Worm (Caenorhabditis elegans) whole organism, L2 larva: ENCODE measurements around the gene srt-74.
A peak's percentile ranks its signal among the peaks of the same experiment; 100 is the strongest.
"Not testable (repeated sequence)": the region's sequence is repeated elsewhere in the genome, so short reads cannot be mapped to it uniquely, and the experiment has no call there.

Experiments used
- C34F6.9 ChIP-seq: fragments of 150-350 bp; optimal IDR thresholded peaks from 2 replicates; lab custom pipeline; 2014; ENCODE audit warnings: missing biosample characterization, missing genetic modification characterization
- F13H6.1 ChIP-seq: sonication (generic microtip); optimal IDR thresholded peaks from 2 replicates; lab custom pipeline; 2016; ENCODE audit warnings: missing genetic modification characterization, missing compliant biosample characterization
- R02D3.7 ChIP-seq: fragments of 150-350 bp; optimal IDR thresholded peaks from 2 replicates; lab custom pipeline; 2014; ENCODE audit warnings: missing biosample characterization, missing genetic modification characterization
- Y55F3AM.14 ChIP-seq: fragments of 200-800 bp; sonication (Bioruptor generic); optimal IDR thresholded peaks from 2 replicates; lab custom pipeline; 2018; ENCODE audit warnings: mild to moderate bottlenecking, missing genetic modification characterization, missing compliant biosample characterization
- ZK546.5 ChIP-seq: sonication (generic microtip); optimal IDR thresholded peaks from 2 replicates; lab custom pipeline; 2017; ENCODE audit warnings: missing biosample characterization, missing genetic modification characterization
- alr-1 ChIP-seq: fragments of 150-350 bp; optimal IDR thresholded peaks from 2 replicates; lab custom pipeline; 2014; ENCODE audit warnings: missing biosample characterization, missing genetic modification characterization
- aly-2 ChIP-seq: fragments of 150-350 bp; optimal IDR thresholded peaks from 2 replicates; lab custom pipeline; 2014; ENCODE audit warnings: missing biosample characterization, missing genetic modification characterization
- ama-1 ChIP-seq: fragments of 150-350 bp; optimal IDR thresholded peaks from 2 replicates; lab custom pipeline; 2018; ENCODE audit warnings: inconsistent platforms
- blmp-1 ChIP-seq: sonication (generic microtip); optimal IDR thresholded peaks from 2 replicates; lab custom pipeline; 2017; ENCODE audit warnings: missing genetic modification characterization, mild to moderate bottlenecking, missing compliant biosample characterization, antibody characterized with exemption, moderate library complexity; ENCODE audit not compliant: insufficient read depth
- ceh-16 ChIP-seq: fragments of 150-350 bp; optimal IDR thresholded peaks from 2 replicates; lab custom pipeline; 2014; ENCODE audit warnings: missing biosample characterization, missing genetic modification characterization
- ceh-82 ChIP-seq: fragments of 150-350 bp; optimal IDR thresholded peaks from 2 replicates; lab custom pipeline; 2014; ENCODE audit warnings: missing biosample characterization, missing genetic modification characterization
- dmd-4 ChIP-seq: sonication (generic microtip); optimal IDR thresholded peaks from 2 replicates; lab custom pipeline; 2017; ENCODE audit warnings: missing biosample characterization, missing genetic modification characterization
- egl-27 ChIP-seq: sonication (generic microtip); optimal IDR thresholded peaks from 3 replicates; lab custom pipeline; 2017; ENCODE audit warnings: missing biosample characterization, missing genetic modification reagents, missing genetic modification characterization
- elt-1 ChIP-seq: fragments of 150-350 bp; optimal IDR thresholded peaks from 2 replicates; lab custom pipeline; 2014; ENCODE audit warnings: missing biosample characterization, missing genetic modification characterization
- elt-3 ChIP-seq: sonication (generic microtip); optimal IDR thresholded peaks from 2 replicates; lab custom pipeline; 2017; ENCODE audit warnings: missing biosample characterization, missing genetic modification characterization
- fos-1 ChIP-seq: fragments of 150-350 bp; optimal IDR thresholded peaks from 2 replicates; lab custom pipeline; 2014; ENCODE audit warnings: missing biosample characterization, missing genetic modification characterization
- gmeb-1 ChIP-seq: fragments of 150-350 bp; optimal IDR thresholded peaks from 2 replicates; lab custom pipeline; 2014; ENCODE audit warnings: missing biosample characterization, missing genetic modification characterization
- lin-13 ChIP-seq: fragments of 150-350 bp; optimal IDR thresholded peaks from 2 replicates; lab custom pipeline; 2014; ENCODE audit warnings: missing biosample characterization, missing genetic modification reagents, missing genetic modification characterization
- lsy-2 ChIP-seq, 2 experiments: fragments of 150-350 bp in 1 of 2; sonication (generic microtip) in 1 of 2; optimal IDR thresholded peaks; 2 replicates each; lab custom pipeline; 2014 to 2017; ENCODE audit warnings: missing biosample characterization in 2 of 2, missing genetic modification characterization in 2 of 2
- mbf-1 ChIP-seq: sonication (generic microtip); optimal IDR thresholded peaks from 2 replicates; lab custom pipeline; 2017; ENCODE audit warnings: missing biosample characterization, missing genetic modification characterization
- mdl-1 ChIP-seq, 2 experiments: fragments of 150-350 bp in 1 of 2; sonication (generic microtip) in 1 of 2; optimal IDR thresholded peaks; 2 replicates each; lab custom pipeline; 2017; ENCODE audit warnings: missing biosample characterization in 2 of 2, missing genetic modification characterization in 2 of 2
- nhr-10 ChIP-seq: sonication (generic microtip); optimal IDR thresholded peaks from 2 replicates; lab custom pipeline; 2017; ENCODE audit warnings: missing biosample characterization, missing genetic modification characterization
- nhr-129 ChIP-seq: fragments of 150-350 bp; optimal IDR thresholded peaks from 2 replicates; lab custom pipeline; 2014; ENCODE audit warnings: missing biosample characterization, missing genetic modification characterization
- nhr-21 ChIP-seq: fragments of 150-350 bp; optimal IDR thresholded peaks from 2 replicates; lab custom pipeline; 2014; ENCODE audit warnings: missing biosample characterization, missing genetic modification characterization
- nhr-23 ChIP-seq: fragments of 150-350 bp; optimal IDR thresholded peaks from 2 replicates; lab custom pipeline; 2014; ENCODE audit warnings: missing biosample characterization, missing genetic modification reagents, missing genetic modification characterization
- nhr-6 ChIP-seq: fragments of 150-350 bp; optimal IDR thresholded peaks from 2 replicates; lab custom pipeline; 2014; ENCODE audit warnings: missing biosample characterization, missing genetic modification characterization
- nhr-77 ChIP-seq: fragments of 150-350 bp; optimal IDR thresholded peaks from 2 replicates; lab custom pipeline; 2014; ENCODE audit warnings: missing biosample characterization, missing genetic modification characterization
- skn-1 ChIP-seq: sonication (generic microtip); optimal IDR thresholded peaks from 2 replicates; lab custom pipeline; 2017; ENCODE audit warnings: missing biosample characterization, missing genetic modification characterization
- sma-3 ChIP-seq: sonication (generic microtip); optimal IDR thresholded peaks from 2 replicates; lab custom pipeline; 2016; ENCODE audit warnings: missing genetic modification reagents, missing genetic modification characterization, missing compliant biosample characterization
- snpc-4 ChIP-seq: fragments of 150-350 bp; optimal IDR thresholded peaks from 2 replicates; lab custom pipeline; 2014; ENCODE audit warnings: missing biosample characterization, missing genetic modification characterization
- unc-39 ChIP-seq: fragments of 150-350 bp; optimal IDR thresholded peaks from 2 replicates; lab custom pipeline; 2014; ENCODE audit warnings: missing biosample characterization, missing genetic modification characterization
- unc-55 ChIP-seq: fragments of 150-350 bp; sonication (generic microtip); optimal IDR thresholded peaks from 3 replicates; lab custom pipeline; 2014; ENCODE audit warnings: missing biosample characterization, missing genetic modification reagents, missing genetic modification characterization
- unc-62 ChIP-seq: fragments of 150-350 bp; optimal IDR thresholded peaks from 2 replicates; lab custom pipeline; 2014; ENCODE audit warnings: missing biosample characterization, missing genetic modification reagents, missing genetic modification characterization
- zag-1 ChIP-seq: fragments of 150-350 bp; optimal IDR thresholded peaks from 2 replicates; lab custom pipeline; 2014; ENCODE audit warnings: missing biosample characterization, missing genetic modification characterization
- ztf-4 ChIP-seq: fragments of 150-350 bp; optimal IDR thresholded peaks from 2 replicates; lab custom pipeline; 2014; ENCODE audit warnings: missing biosample characterization, missing genetic modification characterization

srt-74 gene

DNA sequence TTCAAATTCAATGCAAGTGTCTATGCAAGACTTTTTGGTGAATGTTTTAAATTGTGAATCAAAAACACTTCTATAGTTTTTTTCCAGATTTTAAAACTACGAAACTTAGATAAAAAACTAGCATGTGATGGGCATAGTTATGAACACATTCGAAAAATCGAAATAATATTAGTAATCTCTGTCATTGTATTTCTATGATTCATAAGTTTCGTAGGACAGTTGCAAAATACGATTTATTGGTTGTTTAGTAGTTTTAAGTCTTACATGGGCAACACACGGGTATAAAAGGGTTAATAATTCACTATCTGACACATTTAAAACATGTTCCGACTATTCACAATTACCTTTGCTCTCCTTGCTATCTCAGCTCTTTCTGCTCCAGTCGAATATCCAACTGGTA lies 26.0 kb upstream of the srt-74 start, which contains the start of gene spig-5:
Gene spig-5 (plus strand): TSS at position 301 of the 400 bp plus-strand sequence.
- TF ChIP-seq mdl-1 (tag; optimal IDR thresholded peaks at IDR 0.05; lab: Kevin White, UChicago); dmd-4 (tag; lab: Kevin White, UChicago); egl-27 (tag; lab: Kevin White, UChicago): not testable (repeated sequence)

DNA sequence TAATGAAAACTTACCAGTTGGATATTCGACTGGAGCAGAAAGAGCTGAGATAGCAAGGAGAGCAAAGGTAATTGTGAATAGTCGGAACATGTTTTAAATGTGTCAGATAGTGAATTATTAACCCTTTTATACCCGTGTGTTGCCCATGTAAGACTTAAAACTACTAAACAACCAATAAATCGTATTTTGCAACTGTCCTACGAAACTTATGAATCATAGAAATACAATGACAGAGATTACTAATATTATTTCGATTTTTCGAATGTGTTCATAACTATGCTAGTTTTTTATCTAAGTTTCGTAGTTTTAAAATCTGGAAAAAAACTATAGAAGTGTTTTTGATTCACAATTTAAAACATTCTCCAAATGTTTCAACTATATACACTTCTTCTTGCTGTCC lies 24.6 kb upstream of the srt-74 start, which contains the start of gene spig-4:
Gene spig-4 (minus strand): TSS at position 101 of the 400 bp plus-strand sequence.
- not testable (repeated sequence) for TF ChIP-seq ceh-16 (tag; lab: Kevin White, UChicago); sma-3 (GFP tag; lab: Kevin White, UChicago); gmeb-1 (tag; lab: Kevin White, UChicago)

DNA sequence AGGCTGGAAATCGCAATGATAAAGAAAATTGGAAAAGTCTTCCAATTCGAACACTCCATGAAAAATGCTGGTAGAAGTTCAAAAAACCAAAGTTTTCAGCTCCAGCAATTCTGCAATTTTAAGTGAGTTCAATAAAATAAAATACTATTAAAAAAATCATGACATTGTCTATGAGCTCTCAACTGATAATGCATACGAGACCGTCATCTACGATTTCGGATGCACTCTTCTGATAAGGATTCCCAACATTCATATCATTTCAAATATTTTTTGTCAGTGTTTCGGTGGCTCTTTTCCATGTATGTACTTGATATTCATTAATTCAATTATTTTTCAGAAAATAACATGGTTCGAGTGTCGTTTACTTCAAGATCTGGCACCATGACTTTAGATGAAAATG lies 19.0 kb upstream of the srt-74 start, which contains the start of gene F14D7.6:
Gene F14D7.6 (plus strand): TSS at position 338 of the 400 bp plus-strand sequence.
- TF ChIP-seq elt-1 (tag; lab: Kevin White, UChicago) = no peak
- peak; percentile 52 for TF ChIP-seq fos-1

DNA sequence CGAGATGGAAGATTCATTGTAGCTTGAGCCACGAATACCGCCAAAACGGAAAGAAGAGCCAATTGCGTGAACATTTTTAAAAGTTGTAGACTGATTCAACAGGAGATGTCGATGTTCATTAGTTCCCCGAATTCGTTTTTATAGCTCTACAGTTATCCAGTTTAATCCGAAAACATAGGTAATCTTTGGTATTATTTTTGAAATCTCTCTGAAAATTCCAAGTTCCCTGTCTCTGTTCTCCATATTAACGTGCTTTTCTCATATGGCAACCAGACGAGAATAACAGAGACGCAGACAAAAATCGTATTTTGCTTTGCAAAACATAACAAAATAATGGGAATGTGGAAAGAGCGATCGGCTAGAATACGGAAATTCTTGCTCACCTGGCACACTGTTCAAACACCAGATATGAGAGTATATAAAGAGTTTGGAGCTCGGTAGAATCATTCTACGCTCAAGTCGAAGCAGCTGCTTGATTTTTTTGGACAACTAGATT lies 17.5 kb upstream of the srt-74 start, which contains the start of the genes spig-3 and F14D7.12:
Gene spig-3 (minus strand): TSS at position 101 of the 496 bp plus-strand sequence.
Gene F14D7.12 (plus strand): TSS at position 446 of the 496 bp plus-strand sequence.
- TF ChIP-seq alr-1 (tag; lab: Kevin White, UChicago) (no peak), lin-13 (GFP tag; lab: Kevin White, UChicago) (no peak), ZK546.5 (tag; lab: Kevin White, UChicago) (no peak), R02D3.7 (tag; lab: Kevin White, UChicago) (no peak), nhr-10 (tag; lab: Kevin White, UChicago) (no peak), unc-62 (GFP tag; lab: Kevin White, UChicago) (no peak), nhr-129 (tag; lab: Kevin White, UChicago) (no peak), nhr-23 (tag; lab: Kevin White, UChicago) (no peak), skn-1 (tag; lab: Kevin White, UChicago) (no peak), snpc-4 (tag; lab: Kevin White, UChicago) (no peak), ceh-16 (tag; lab: Kevin White, UChicago) (no peak), lsy-2 (tag; optimal IDR thresholded peaks at IDR 0.05; lab: Kevin White, UChicago) (no peak), ceh-82 (tag; lab: Kevin White, UChicago) (no peak), elt-3 (tag; lab: Kevin White, UChicago) (no peak), egl-27 (tag; lab: Kevin White, UChicago) (no peak), ztf-4 (tag; lab: Kevin White, UChicago) (no peak), unc-55 (no peak), Y55F3AM.14 (no peak)

DNA sequence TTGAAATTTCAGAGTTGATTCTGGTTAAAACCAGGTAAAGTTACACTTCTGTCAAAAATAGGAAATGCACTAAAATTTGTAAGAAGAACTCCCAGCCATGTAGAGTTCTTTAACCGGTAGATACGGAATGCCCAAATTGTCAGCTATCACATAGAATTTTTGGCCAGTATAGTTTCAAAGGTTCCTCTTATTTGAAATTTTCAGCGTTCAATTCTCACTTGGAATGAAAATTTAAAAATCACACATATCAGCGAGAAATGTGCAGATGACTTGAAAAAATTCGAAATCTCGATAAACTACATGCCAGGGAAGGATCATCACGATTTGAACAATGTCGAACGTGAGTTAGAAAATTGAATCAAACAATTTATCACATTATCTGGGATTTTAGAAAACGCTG lies 14.4 kb upstream of the srt-74 start, which contains the start of gene F14D7.3:
Gene F14D7.3 (plus strand): TSS at position 301 of the 400 bp plus-strand sequence.
- TF ChIP-seq sma-3 (GFP tag; lab: Kevin White, UChicago) (no peak), aly-2 (no peak), nhr-21 (tag; lab: Kevin White, UChicago) (no peak), unc-39 (tag; lab: Kevin White, UChicago) (no peak), mbf-1 (tag; lab: Kevin White, UChicago) (no peak), Y55F3AM.14 (no peak), mdl-1 (tag; optimal IDR thresholded peaks at IDR 0.05; lab: Kevin White, UChicago) (no peak), zag-1 (tag; lab: Kevin White, UChicago) (no peak), nhr-23 (tag; lab: Kevin White, UChicago) (no peak), nhr-129 (tag; lab: Kevin White, UChicago) (no peak), blmp-1 (tag; lab: Kevin White, UChicago) (no peak), R02D3.7 (tag; lab: Kevin White, UChicago) (no peak), F13H6.1 (tag; lab: Kevin White, UChicago) (no peak), nhr-6 (no peak), C34F6.9 (tag; lab: Kevin White, UChicago) (no peak), ama-1 (lab: Kevin White, UChicago) (no peak), lsy-2 (tag; optimal IDR thresholded peaks at IDR 0.05; lab: Kevin White, UChicago) (no peak), nhr-77 (tag; lab: Kevin White, UChicago) (no peak), ceh-16 (tag; lab: Kevin White, UChicago) (no peak), ZK546.5 (tag; lab: Kevin White, UChicago) (no peak)
